Fruit fly (Drosophila melanogaster): ENCODE measurements around the gene CG15803.

dm6 chr3R:18291831-18292230 lies 68.7 kb downstream of the CG15803 start:
- TF ChIP-seq Ets98B (GFP tag; IDR thresholded peaks at IDR 0.05) (no peak), D1 (tag; optimal IDR thresholded peaks at IDR 0.05) (no peak), EcR (GFP tag; optimal IDR thresholded peaks at IDR 0.05) (no peak), Snoo (tag; optimal IDR thresholded peaks at IDR 0.05) (no peak), CG15710 (tag; optimal IDR thresholded peaks at IDR 0.05) (no peak), CG10348 (GFP tag; IDR thresholded peaks at IDR 0.05) (no peak), CG9948 (tag; optimal IDR thresholded peaks at IDR 0.05) (no peak), rn (GFP tag; IDR thresholded peaks at IDR 0.05) (no peak), CG13204 (GFP tag; optimal IDR thresholded peaks at IDR 0.05) (no peak), fd96Ca (GFP tag; IDR thresholded peaks at IDR 0.05) (no peak), gl (tag; optimal IDR thresholded peaks at IDR 0.05) (no peak), CG34367 (tag; optimal IDR thresholded peaks at IDR 0.05) (no peak), Pif1A (GFP tag; optimal IDR thresholded peaks at IDR 0.05) (no peak)

All from whole organism, pupa.